Worm (Caenorhabditis elegans) whole organism, early embryonic: ENCODE measurements around the gene elc-2.

ENCODE experiments used
- B0310.2 ChIP-seq: sonication (generic microtip); optimal IDR thresholded peaks from 2 replicates; lab custom pipeline; 2016; ENCODE audit warnings: mild to moderate bottlenecking, missing genetic modification characterization, missing compliant biosample characterization
- aly-1 ChIP-seq: sonication (generic microtip); optimal IDR thresholded peaks from 2 replicates; lab custom pipeline; 2016; ENCODE audit warnings: missing genetic modification characterization, missing compliant biosample characterization
- ama-1 ChIP-seq: fragments of 150-350 bp; optimal IDR thresholded peaks from 2 replicates; lab custom pipeline; 2014
- ceh-36 ChIP-seq: sonication (generic microtip); optimal IDR thresholded peaks from 2 replicates; lab custom pipeline; 2016; ENCODE audit warnings: missing genetic modification characterization, inconsistent platforms, missing compliant biosample characterization
- ets-7 ChIP-seq: sonication (generic microtip); optimal IDR thresholded peaks from 2 replicates; lab custom pipeline; 2016; ENCODE audit warnings: missing genotype, missing genetic modification characterization, missing compliant biosample characterization
- flt-1 ChIP-seq: fragments of 200-800 bp; sonication (Bioruptor generic); IDR thresholded peaks from 2 replicates; pipeline ENCODE4 v1.3.6; 2022; ENCODE audit warnings: missing genetic modification characterization, missing compliant biosample characterization
- hnd-1 ChIP-seq: sonication (generic microtip); optimal IDR thresholded peaks from 2 replicates; lab custom pipeline; 2016; ENCODE audit warnings: missing genetic modification characterization, missing compliant biosample characterization
- pes-1 ChIP-seq: fragments of 200-800 bp; sonication (Bioruptor generic); IDR thresholded peaks from 2 replicates; pipeline ENCODE4 v1.3.6; 2022; ENCODE audit warnings: missing genetic modification reagents, missing genetic modification characterization, missing compliant biosample characterization
- tbx-37 ChIP-seq: fragments of 200-800 bp; sonication (Bioruptor generic); conservative IDR thresholded peaks from 2 replicates; pipeline ENCODE4 v1.3.6; 2022; ENCODE audit warnings: missing genetic modification reagents, missing genetic modification characterization, missing compliant biosample characterization
- tra-4 ChIP-seq: sonication (generic microtip); optimal IDR thresholded peaks from 2 replicates; lab custom pipeline; 2017; ENCODE audit warnings: missing genetic modification characterization, missing compliant biosample characterization

- TF ChIP-seq ama-1 (lab: Kevin White, UChicago) (no peak), ets-7 (tag; lab: Kevin White, UChicago) (no peak), B0310.2 (tag; lab: Kevin White, UChicago) (no peak), tbx-37 (no peak), aly-1 (tag; lab: Kevin White, UChicago) (no peak), tra-4 (no peak), pes-1 (no peak), flt-1 (GFP tag; lab: Robert Waterston, UW) (no peak), ceh-36 (tag; lab: Kevin White, UChicago) (no peak), hnd-1 (tag; lab: Kevin White, UChicago) (no peak)
Measured at ce11 chrX:1777988-1778387, at the start of gene elc-2.
